Fruit fly (Drosophila melanogaster) whole organism, embryonic: ENCODE data around the gene CG15034.

Experiments
- CG1024 ChIP-seq: fragments of 200-800 bp; sonication (Bioruptor generic); IDR thresholded peaks from 2 replicates; pipeline ENCODE4 v1.3.6; 2022; ENCODE audit warnings: missing biosample characterization, missing genetic modification characterization
- CG10543 ChIP-seq: fragments of 200-800 bp; sonication (Bioruptor generic); optimal IDR thresholded peaks from 3 replicates; lab custom pipeline; 2017; ENCODE audit warnings: missing biosample characterization, mild to moderate bottlenecking, missing genetic modification characterization, moderate library complexity
- CG12659 ChIP-seq: fragments of 200-800 bp; sonication (Bioruptor generic); optimal IDR thresholded peaks from 3 replicates; lab custom pipeline; 2017; ENCODE audit warnings: mild to moderate bottlenecking, missing biosample characterization, missing genetic modification reagents, missing genetic modification characterization
- CG14860 ChIP-seq: fragments of 200-800 bp; sonication (Bioruptor generic); IDR thresholded peaks from 3 replicates; pipeline ENCODE4 v1.3.6; 2022; ENCODE audit warnings: missing biosample characterization, missing genetic modification characterization; ENCODE audit not compliant: partially characterized antibody
- CG15479 ChIP-seq: fragments of 200-800 bp; sonication (Bioruptor generic); optimal IDR thresholded peaks from 3 replicates; lab custom pipeline; 2019; ENCODE audit warnings: missing biosample characterization, mild to moderate bottlenecking, missing genetic modification characterization, moderate library complexity
- CG15514 ChIP-seq: fragments of 200-800 bp; sonication (Bioruptor generic); optimal IDR thresholded peaks from 3 replicates; lab custom pipeline; 2017; ENCODE audit warnings: missing biosample characterization, missing genetic modification characterization, mild to moderate bottlenecking, moderate library complexity, missing genetic modification reagents
- CG17186 ChIP-seq: fragments of 200-800 bp; sonication (Bioruptor generic); optimal IDR thresholded peaks from 3 replicates; lab custom pipeline; 2017; ENCODE audit warnings: missing biosample characterization, missing genetic modification reagents, missing genetic modification characterization
- CG18262 ChIP-seq: fragments of 200-800 bp; optimal IDR thresholded peaks from 3 replicates; lab custom pipeline; 2019; ENCODE audit warnings: missing biosample characterization, mild to moderate bottlenecking, missing genetic modification characterization, moderate library complexity
- CG18619 ChIP-seq: fragments of 200-800 bp; sonication (Bioruptor generic); optimal IDR thresholded peaks from 3 replicates; lab custom pipeline; 2017; ENCODE audit warnings: missing biosample characterization, mild to moderate bottlenecking, missing genetic modification characterization
- CG31365 ChIP-seq: fragments of 200-800 bp; sonication (Bioruptor generic); optimal IDR thresholded peaks from 2 replicates; lab custom pipeline; 2018; ENCODE audit warnings: missing biosample characterization, mild to moderate bottlenecking, missing genetic modification characterization
- CG31388 ChIP-seq: fragments of 200-800 bp; sonication (Bioruptor generic); optimal IDR thresholded peaks from 2 replicates; lab custom pipeline; 2016; ENCODE audit warnings: missing biosample characterization, missing genetic modification characterization
- CG6791 ChIP-seq: fragments of 200-800 bp; sonication (Bioruptor generic); IDR thresholded peaks from 3 replicates; pipeline ENCODE4 v1.3.6; 2022; ENCODE audit warnings: missing biosample characterization, missing genetic modification characterization; ENCODE audit not compliant: partially characterized antibody
- CG7786 ChIP-seq: fragments of 200-800 bp; sonication (Bioruptor generic); optimal IDR thresholded peaks from 2 replicates; lab custom pipeline; 2016; ENCODE audit warnings: missing biosample characterization, missing genetic modification characterization
- Dek ChIP-seq: fragments of 200-800 bp; sonication (Bioruptor generic); optimal IDR thresholded peaks from 3 replicates; lab custom pipeline; 2019; ENCODE audit warnings: missing biosample characterization, mild to moderate bottlenecking, missing genetic modification characterization, moderate library complexity
- Dfd ChIP-seq, 2 experiments: fragments of >200 bp; optimal IDR thresholded peaks; 2 replicates each; lab custom pipeline; 2017; ENCODE audit warnings: missing biosample characterization in 2 of 2, missing genetic modification characterization in 2 of 2
- Drgx ChIP-seq: fragments of 200-800 bp; sonication (Bioruptor generic); IDR thresholded peaks from 2 replicates; pipeline ENCODE4 v1.3.6; 2022; ENCODE audit warnings: missing biosample characterization, missing genetic modification characterization
- Fer1 ChIP-seq: fragments of 200-800 bp; sonication (Bioruptor generic); optimal IDR thresholded peaks from 2 replicates; lab custom pipeline; 2017; ENCODE audit warnings: missing biosample characterization, mild to moderate bottlenecking, missing genetic modification characterization
- Fer2 ChIP-seq: fragments of 200-800 bp; sonication (Bioruptor generic); optimal IDR thresholded peaks from 2 replicates; lab custom pipeline; 2018; ENCODE audit warnings: missing biosample characterization, mild to moderate bottlenecking, missing genetic modification characterization, moderate library complexity
- Gsc ChIP-seq: fragments of 200-800 bp; sonication (Bioruptor generic); IDR thresholded peaks from 2 replicates; pipeline ENCODE4 v1.3.6; 2022; ENCODE audit warnings: missing biosample characterization, missing genetic modification characterization
- Hey ChIP-seq: fragments of 200-800 bp; sonication (Bioruptor generic); optimal IDR thresholded peaks from 3 replicates; lab custom pipeline; 2018; ENCODE audit warnings: missing biosample characterization, mild to moderate bottlenecking, missing genetic modification characterization
- Hr3 ChIP-seq: fragments of 200-800 bp; sonication (Bioruptor generic); optimal IDR thresholded peaks from 3 replicates; lab custom pipeline; 2016; ENCODE audit warnings: missing biosample characterization, missing genetic modification characterization
- Hr39 ChIP-seq: fragments of >200 bp; optimal IDR thresholded peaks from 2 replicates; lab custom pipeline; 2017
- Hr78 ChIP-seq, 2 experiments: fragments of 200-800 bp in 1 of 2; fragments of >200 bp in 1 of 2; sonication (Bioruptor generic) in 1 of 2; optimal IDR thresholded peaks; 2 replicates each; lab custom pipeline; 2017 to 2019; ENCODE audit warnings: missing biosample characterization in 2 of 2, missing genetic modification characterization in 2 of 2, mild to moderate bottlenecking in 1 of 2, moderate library complexity in 1 of 2
- MBD-R2 ChIP-seq: fragments of 200-800 bp; sonication (Bioruptor generic); IDR thresholded peaks from 2 replicates; pipeline ENCODE4 v1.3.6; 2022; ENCODE audit warnings: missing biosample characterization, missing genetic modification characterization
- Mad ChIP-seq: fragments of 200-800 bp; sonication (Bioruptor generic); optimal IDR thresholded peaks from 2 replicates; lab custom pipeline; 2016; ENCODE audit warnings: missing biosample characterization, missing genetic modification characterization
- Max ChIP-seq: fragments of 200-800 bp; sonication (Bioruptor generic); optimal IDR thresholded peaks from 2 replicates; lab custom pipeline; 2016; ENCODE audit warnings: missing biosample characterization, mild to moderate bottlenecking, missing genetic modification characterization
- Mrtf ChIP-seq: fragments of 200-800 bp; sonication (Bioruptor generic); IDR thresholded peaks from 3 replicates; pipeline ENCODE4 v1.3.6; 2022; ENCODE audit warnings: missing biosample characterization, missing genetic modification characterization
- Nf-YB ChIP-seq: fragments of 200-800 bp; sonication (Bioruptor generic); optimal IDR thresholded peaks from 3 replicates; lab custom pipeline; 2019; ENCODE audit warnings: missing biosample characterization, mild to moderate bottlenecking, missing genetic modification characterization, moderate library complexity
- Oaz ChIP-seq: fragments of 200-800 bp; sonication (Bioruptor generic); IDR thresholded peaks from 2 replicates; pipeline ENCODE4 v1.3.6; 2022; ENCODE audit warnings: missing biosample characterization, missing genetic modification characterization
- Ravus ChIP-seq: fragments of 200-800 bp; sonication (Bioruptor generic); IDR thresholded peaks from 2 replicates; pipeline ENCODE4 v1.3.6; 2022; ENCODE audit warnings: missing biosample characterization, missing genetic modification characterization
- ase ChIP-seq: fragments of 200-800 bp; sonication (Bioruptor generic); IDR thresholded peaks from 3 replicates; pipeline ENCODE4 v1.3.6; 2022; ENCODE audit warnings: missing biosample characterization, missing genetic modification characterization
- chif ChIP-seq, 2 experiments: fragments of 200-800 bp; sonication (Bioruptor generic); optimal IDR thresholded peaks; 3 replicates each; lab custom pipeline; 2016; ENCODE audit warnings: missing biosample characterization in 2 of 2, missing genetic modification characterization in 2 of 2
- dmrt99B ChIP-seq: fragments of 200-800 bp; sonication (Bioruptor generic); optimal IDR thresholded peaks from 2 replicates; lab custom pipeline; 2018; ENCODE audit warnings: missing biosample characterization, mild to moderate bottlenecking, missing genetic modification characterization, moderate library complexity
- fu2 ChIP-seq: fragments of 200-800 bp; sonication (Bioruptor generic); optimal IDR thresholded peaks from 2 replicates; lab custom pipeline; 2016; ENCODE audit warnings: missing biosample characterization, missing genetic modification characterization
- hbn ChIP-seq: fragments of 200-800 bp; sonication (Bioruptor generic); IDR thresholded peaks from 2 replicates; pipeline ENCODE4 v1.3.6; 2022; ENCODE audit warnings: missing biosample characterization, missing genetic modification characterization; ENCODE audit not compliant: partially characterized antibody
- ken ChIP-seq: fragments of 200-800 bp; sonication (Bioruptor generic); IDR thresholded peaks from 3 replicates; pipeline ENCODE4 v1.3.6; 2022; ENCODE audit warnings: missing biosample characterization, missing genetic modification characterization
- lov ChIP-seq, 2 experiments: fragments of 200-800 bp in 1 of 2; fragments of >200 bp in 1 of 2; sonication (Bioruptor generic) in 1 of 2; IDR thresholded peaks in 1 of 2; optimal IDR thresholded peaks in 1 of 2; 2 replicates in 1 of 2; 3 replicates in 1 of 2; pipeline versions ENCODE4 v1.3.6 to Lab custom; 2017 to 2022; ENCODE audit warnings: missing biosample characterization in 1 of 2, missing genetic modification characterization in 1 of 2
- nerfin-2 ChIP-seq: fragments of 200-800 bp; sonication (Bioruptor generic); IDR thresholded peaks from 2 replicates; pipeline ENCODE4 v1.3.6; 2022; ENCODE audit warnings: missing biosample characterization, missing genetic modification characterization; ENCODE audit not compliant: partially characterized antibody
- pho ChIP-seq: fragments of 200-800 bp; sonication (Bioruptor generic); optimal IDR thresholded peaks from 2 replicates; lab custom pipeline; 2016; ENCODE audit warnings: missing biosample characterization, missing genetic modification characterization
- pita ChIP-seq: fragments of 200-800 bp; sonication (Bioruptor generic); optimal IDR thresholded peaks from 2 replicates; lab custom pipeline; 2017; ENCODE audit warnings: missing biosample characterization, mild to moderate bottlenecking, missing genetic modification characterization
- pum ChIP-seq: fragments of 200-800 bp; sonication (Bioruptor generic); optimal IDR thresholded peaks from 2 replicates; lab custom pipeline; 2016; ENCODE audit warnings: missing biosample characterization, missing genetic modification characterization
- run ChIP-seq: fragments of 200-800 bp; sonication (Bioruptor generic); optimal IDR thresholded peaks from 3 replicates; lab custom pipeline; 2018; ENCODE audit warnings: missing biosample characterization, mild to moderate bottlenecking, missing genetic modification characterization
- seq ChIP-seq: fragments of 200-800 bp; sonication (Bioruptor generic); IDR thresholded peaks from 2 replicates; pipeline ENCODE4 v1.3.6; 2022; ENCODE audit warnings: missing biosample characterization, missing genetic modification characterization
- tap ChIP-seq: fragments of 200-800 bp; optimal IDR thresholded peaks from 3 replicates; lab custom pipeline; 2019; ENCODE audit warnings: missing biosample characterization, mild to moderate bottlenecking, missing genetic modification characterization, moderate library complexity
- tio ChIP-seq: fragments of 200-800 bp; sonication (Bioruptor generic); optimal IDR thresholded peaks from 2 replicates; lab custom pipeline; 2017; ENCODE audit warnings: missing biosample characterization, missing genetic modification characterization, inconsistent platforms
- z ChIP-seq: fragments of 200-800 bp; sonication (Bioruptor generic); IDR thresholded peaks from 3 replicates; pipeline ENCODE4 v1.3.6; 2022; ENCODE audit warnings: missing biosample characterization, missing genetic modification characterization
- zf30C ChIP-seq: fragments of 200-800 bp; sonication (Bioruptor generic); optimal IDR thresholded peaks from 3 replicates; lab custom pipeline; 2018; ENCODE audit warnings: missing biosample characterization, mild to moderate bottlenecking, missing genetic modification characterization
- zfh2 ChIP-seq: fragments of 200-800 bp; sonication (Bioruptor generic); optimal IDR thresholded peaks from 2 replicates; lab custom pipeline; 2016; ENCODE audit warnings: missing biosample characterization, missing genetic modification characterization

CG15034 gene

DNA sequence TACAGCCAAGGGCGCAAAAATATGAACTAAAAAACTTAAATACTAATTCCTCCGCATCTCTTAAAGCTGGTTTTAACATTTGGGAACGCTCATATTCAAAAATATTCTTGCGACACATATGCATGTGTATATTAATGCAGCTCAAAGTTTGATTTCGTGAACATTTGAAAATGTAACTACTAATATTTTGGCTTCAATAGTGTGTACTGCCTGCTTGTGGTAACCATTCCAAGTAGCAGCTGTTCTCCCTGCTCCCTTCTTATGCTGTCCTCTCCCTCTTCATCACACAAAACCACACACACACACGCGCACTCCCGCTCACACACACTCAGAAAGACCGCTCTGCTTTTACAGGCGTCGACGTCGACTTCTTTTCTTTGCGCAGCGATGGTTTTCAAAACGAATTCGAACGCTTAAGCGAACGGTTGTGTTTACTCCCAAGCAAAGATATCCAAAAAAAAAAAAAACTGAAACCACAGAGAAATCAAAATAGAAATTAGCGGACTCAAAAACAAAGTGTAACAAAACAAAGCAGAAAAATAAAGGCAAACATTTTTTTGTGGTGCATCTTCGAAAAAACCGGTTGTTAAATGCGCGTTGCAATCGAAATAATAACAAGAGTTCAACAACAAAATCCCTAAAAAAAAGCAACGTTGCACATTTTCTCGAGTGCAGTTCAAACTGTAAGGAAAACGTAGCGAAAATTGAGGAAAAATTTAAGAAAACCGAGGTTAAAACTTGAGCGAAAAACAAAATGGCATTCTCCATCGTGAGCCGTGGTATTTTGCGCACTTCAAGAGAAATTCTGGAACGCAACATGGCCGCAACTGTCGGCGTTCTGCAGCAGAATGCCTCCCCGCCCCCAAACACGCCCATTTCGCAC, 10.1 kb downstream of the CG15034 start, which contains the start of gene CBP (continued):
- TF ChIP-seq dmrt99B (tag; lab: Kevin White, UChicago) (peak; percentile 99), CG15514 (GFP tag; lab: Kevin White, UChicago) (peak; percentile 90), CG17186 (GFP tag; lab: Kevin White, UChicago) (peak; percentile 92), CG15479 (GFP tag; lab: Kevin White, UChicago) (peak; percentile 74), Hr78 (GFP tag; optimal IDR thresholded peaks at IDR 0.05; lab: Kevin White, UChicago) (peak in 1 of 2 experiments; percentile 90), chif (GFP tag; optimal IDR thresholded peaks at IDR 0.05; lab: Kevin White, UChicago) (peak; percentile 96 to 99), seq (GFP tag; lab: Robert Waterston, UW) (peak; percentile 97), CG6791 (GFP tag; lab: Robert Waterston, UW) (0 out of 3 replicates have a peak, but pooled peaks have one; percentile 16), Hey (tag; lab: Kevin White, UChicago) (peak; percentile 85), zfh2 (GFP tag; lab: Kevin White, UChicago) (peak; percentile 78), Hr39 (no peak), fu2 (GFP tag; lab: Kevin White, UChicago) (peak; percentile 93), MBD-R2 (GFP tag; lab: Robert Waterston, UW) (peak; percentile 81), Dek (peak; percentile 94), Hr3 (GFP tag; lab: Kevin White, UChicago) (peak; percentile 96), pho (GFP tag; lab: Kevin White, UChicago) (peak; percentile 93), Fer1 (GFP tag; lab: Kevin White, UChicago) (peak; percentile 97), CG1024 (GFP tag; lab: Robert Waterston, UW) (peak; percentile 92), CG31365 (peak; percentile 91), Oaz (GFP tag; lab: Robert Waterston, UW) (peak; percentile 87), pum (GFP tag; lab: Kevin White, UChicago) (peak; percentile 98), Gsc (peak; percentile 93), CG7786 (GFP tag; lab: Kevin White, UChicago) (peak; percentile 97), nerfin-2 (GFP tag; lab: Robert Waterston, UW) (no peak), Mad (GFP tag; lab: Kevin White, UChicago) (peak; percentile 96), Nf-YB (GFP tag; lab: Kevin White, UChicago) (peak; percentile 90), CG14860 (GFP tag; lab: Robert Waterston, UW) (no peak), run (peak; percentile 97), hbn (GFP tag; lab: Robert Waterston, UW) (no peak), tio (GFP tag; lab: Kevin White, UChicago) (peak; percentile 97), Drgx (GFP tag; lab: Robert Waterston, UW) (peak; percentile 90), Ravus (GFP tag; lab: Robert Waterston, UW) (peak; percentile 84), z (GFP tag; lab: Robert Waterston, UW) (peak; percentile 75; the same call in 2 of the 3 replicates), CG18619 (GFP tag; lab: Kevin White, UChicago) (peak; percentile 97), CG18262 (tag; lab: Kevin White, UChicago) (peak; percentile 99), CG31388 (peak; percentile 95), Fer2 (peak; percentile 90), Dfd (GFP tag; optimal IDR thresholded peaks at IDR 0.05; lab: Kevin White, UChicago) (no peak), Max (GFP tag; lab: Kevin White, UChicago) (peak; percentile 95), tap (peak; percentile 98), ken (peak; percentile 94), pita (no peak), CG10543 (GFP tag; lab: Kevin White, UChicago) (peak; percentile 92), Mrtf (GFP tag; lab: Robert Waterston, UW) (peak; percentile 95), CG12659 (GFP tag; lab: Kevin White, UChicago) (peak; percentile 97), zf30C (no peak), ase (GFP tag; lab: Robert Waterston, UW) (peak; percentile 92), lov (optimal IDR thresholded peaks at IDR 0.05; lab: Kevin White, UChicago) (no peak), lov (GFP tag; IDR thresholded peaks at IDR 0.05; lab: Robert Waterston, UW) (peak; percentile 94)
